Fruit fly (Drosophila melanogaster) whole organism, embryonic: ENCODE data around the gene CG2818.

Experiments
- Antp ChIP-seq: fragments of 200-800 bp; sonication (Bioruptor generic); optimal IDR thresholded peaks from 3 replicates; lab custom pipeline; 2016; ENCODE audit warnings: missing biosample characterization, missing genetic modification characterization
- Atf-2 ChIP-seq: fragments of 200-800 bp; sonication (Bioruptor generic); optimal IDR thresholded peaks from 2 replicates; lab custom pipeline; 2016; ENCODE audit warnings: missing biosample characterization, missing genetic modification characterization
- BtbVII ChIP-seq: fragments of 200-800 bp; sonication (Bioruptor generic); optimal IDR thresholded peaks from 3 replicates; lab custom pipeline; 2017; ENCODE audit warnings: missing biosample characterization, mild to moderate bottlenecking, missing genetic modification characterization
- CG10959 ChIP-seq: fragments of 200-800 bp; sonication (Bioruptor generic); IDR thresholded peaks from 2 replicates; pipeline ENCODE4 v1.3.6; 2022; ENCODE audit warnings: missing biosample characterization, missing genetic modification characterization
- CG10979 ChIP-seq: fragments of 200-800 bp; sonication (Bioruptor generic); optimal IDR thresholded peaks from 2 replicates; lab custom pipeline; 2018; ENCODE audit warnings: missing biosample characterization, mild to moderate bottlenecking, missing genetic modification characterization, moderate library complexity
- CG11398 ChIP-seq: fragments of 200-800 bp; sonication (Bioruptor generic); optimal IDR thresholded peaks from 2 replicates; lab custom pipeline; 2016; ENCODE audit warnings: missing biosample characterization, missing genetic modification characterization
- CG12236 ChIP-seq: fragments of 200-800 bp; sonication (Bioruptor generic); optimal IDR thresholded peaks from 2 replicates; lab custom pipeline; 2016; ENCODE audit warnings: missing biosample characterization, missing genetic modification characterization
- CG1233 ChIP-seq: fragments of 200-800 bp; sonication (Bioruptor generic); optimal IDR thresholded peaks from 4 replicates; lab custom pipeline; 2018; ENCODE audit warnings: missing biosample characterization, mild to moderate bottlenecking, missing genetic modification characterization
- CG12744 ChIP-seq: fragments of 200-800 bp; sonication (Bioruptor generic); optimal IDR thresholded peaks from 2 replicates; lab custom pipeline; 2016; ENCODE audit warnings: missing biosample characterization, missing genetic modification characterization
- CG13287 ChIP-seq: fragments of 200-800 bp; sonication (Bioruptor generic); IDR thresholded peaks from 2 replicates; pipeline ENCODE4 v1.3.6; 2022; ENCODE audit warnings: missing biosample characterization, missing genetic modification characterization; ENCODE audit not compliant: partially characterized antibody
- CG15269 ChIP-seq: fragments of 200-800 bp; sonication (Bioruptor generic); optimal IDR thresholded peaks from 2 replicates; lab custom pipeline; 2018; ENCODE audit warnings: missing biosample characterization, mild to moderate bottlenecking, missing genetic modification characterization, moderate library complexity
- CG1529 ChIP-seq: fragments of 200-800 bp; sonication (Bioruptor generic); optimal IDR thresholded peaks from 3 replicates; lab custom pipeline; 2018; ENCODE audit warnings: missing biosample characterization, missing genetic modification characterization
- CG16779 ChIP-seq: fragments of 200-800 bp; sonication (Bioruptor generic); IDR thresholded peaks from 2 replicates; pipeline ENCODE4 v1.3.6; 2022; ENCODE audit warnings: missing biosample characterization, missing genetic modification characterization
- CG17328 ChIP-seq: fragments of 200-800 bp; sonication (Bioruptor generic); IDR thresholded peaks from 2 replicates; pipeline ENCODE4 v1.3.6; 2022; ENCODE audit warnings: missing biosample characterization, missing genetic modification characterization
- CG2129 ChIP-seq: fragments of 200-800 bp; sonication (Bioruptor generic); IDR thresholded peaks from 2 replicates; pipeline ENCODE4 v1.3.6; 2022; ENCODE audit warnings: missing biosample characterization, missing genetic modification characterization; ENCODE audit not compliant: partially characterized antibody
- CG31388 ChIP-seq: fragments of 200-800 bp; sonication (Bioruptor generic); optimal IDR thresholded peaks from 2 replicates; lab custom pipeline; 2016; ENCODE audit warnings: missing biosample characterization, missing genetic modification characterization
- CG3407 ChIP-seq: fragments of 200-800 bp; sonication (Bioruptor generic); optimal IDR thresholded peaks from 2 replicates; lab custom pipeline; 2018; ENCODE audit warnings: missing biosample characterization, mild to moderate bottlenecking, missing genetic modification characterization
- CG4707 ChIP-seq: fragments of 200-800 bp; sonication (Bioruptor generic); optimal IDR thresholded peaks from 2 replicates; lab custom pipeline; 2018; ENCODE audit warnings: missing biosample characterization, mild to moderate bottlenecking, missing genetic modification characterization, moderate library complexity
- CG5245 ChIP-seq: fragments of 200-800 bp; sonication (Bioruptor generic); optimal IDR thresholded peaks from 3 replicates; lab custom pipeline; 2016; ENCODE audit warnings: missing biosample characterization, missing genetic modification characterization
- CG6254 ChIP-seq: fragments of 200-800 bp; sonication (Bioruptor generic); optimal IDR thresholded peaks from 3 replicates; lab custom pipeline; 2017; ENCODE audit warnings: mild to moderate bottlenecking, missing biosample characterization, missing genetic modification reagents, missing genetic modification characterization
- CG6654 ChIP-seq: fragments of 200-800 bp; sonication (Bioruptor generic); optimal IDR thresholded peaks from 2 replicates; lab custom pipeline; 2017; ENCODE audit warnings: missing biosample characterization, mild to moderate bottlenecking, missing genetic modification characterization
- CG6765 ChIP-seq: fragments of 200-800 bp; sonication (Bioruptor generic); optimal IDR thresholded peaks from 3 replicates; lab custom pipeline; 2017; ENCODE audit warnings: missing biosample characterization, mild to moderate bottlenecking, missing genetic modification characterization
- CG6813 ChIP-seq: fragments of 200-800 bp; sonication (Bioruptor generic); optimal IDR thresholded peaks from 2 replicates; lab custom pipeline; 2017; ENCODE audit warnings: missing biosample characterization, missing genetic modification characterization, mild to moderate bottlenecking, moderate library complexity, missing genetic modification reagents
- CG7786 ChIP-seq: fragments of 200-800 bp; sonication (Bioruptor generic); optimal IDR thresholded peaks from 2 replicates; lab custom pipeline; 2016; ENCODE audit warnings: missing biosample characterization, missing genetic modification characterization
- CG8478 ChIP-seq: fragments of >200 bp; optimal IDR thresholded peaks from 2 replicates; lab custom pipeline; 2018
- CG9932 ChIP-seq: fragments of 200-800 bp; sonication (Bioruptor generic); IDR thresholded peaks from 2 replicates; pipeline ENCODE4 v1.3.6; 2022; ENCODE audit warnings: missing biosample characterization, missing genetic modification characterization
- CTCF ChIP-seq: fragments of 200-800 bp; sonication (Bioruptor generic); optimal IDR thresholded peaks from 2 replicates; lab custom pipeline; 2017; ENCODE audit warnings: missing biosample characterization, mild to moderate bottlenecking, missing genetic modification characterization, moderate library complexity
- Dref ChIP-seq: fragments of 200-800 bp; sonication (Bioruptor generic); IDR thresholded peaks from 2 replicates; pipeline ENCODE4 v1.3.6; 2022; ENCODE audit warnings: missing biosample characterization, missing genetic modification characterization
- H2.0 ChIP-seq: fragments of 200-800 bp; sonication (Bioruptor generic); IDR thresholded peaks from 2 replicates; pipeline ENCODE4 v1.3.6; 2022; ENCODE audit warnings: missing biosample characterization, missing genetic modification characterization
- Hand ChIP-seq: fragments of 200-800 bp; sonication (Bioruptor generic); optimal IDR thresholded peaks from 2 replicates; lab custom pipeline; 2017; ENCODE audit warnings: mild to moderate bottlenecking, missing biosample characterization, missing genetic modification reagents, missing genetic modification characterization
- Hr51 ChIP-seq, 2 experiments: fragments of 200-800 bp; sonication (Bioruptor generic); optimal IDR thresholded peaks; 2 replicates in 1 of 2; 3 replicates in 1 of 2; lab custom pipeline; 2016 to 2018; ENCODE audit warnings: missing biosample characterization in 2 of 2, missing genetic modification characterization in 2 of 2, mild to moderate bottlenecking in 1 of 2, moderate library complexity in 1 of 2
- Hr78 ChIP-seq, 2 experiments: fragments of 200-800 bp in 1 of 2; fragments of >200 bp in 1 of 2; sonication (Bioruptor generic) in 1 of 2; optimal IDR thresholded peaks; 2 replicates each; lab custom pipeline; 2017 to 2019; ENCODE audit warnings: missing biosample characterization in 2 of 2, missing genetic modification characterization in 2 of 2, mild to moderate bottlenecking in 1 of 2, moderate library complexity in 1 of 2
- NK7.1 ChIP-seq: fragments of 200-800 bp; sonication (Bioruptor generic); optimal IDR thresholded peaks from 3 replicates; lab custom pipeline; 2016; ENCODE audit warnings: missing biosample characterization, missing genetic modification characterization
- Neu2 ChIP-seq: fragments of 200-800 bp; sonication (Bioruptor generic); optimal IDR thresholded peaks from 3 replicates; lab custom pipeline; 2016; ENCODE audit warnings: missing biosample characterization, missing genetic modification characterization, borderline replicate concordance
- Six4 ChIP-seq: fragments of 200-800 bp; sonication (Bioruptor generic); optimal IDR thresholded peaks from 2 replicates; lab custom pipeline; 2016; ENCODE audit warnings: missing biosample characterization, missing genetic modification characterization
- Spps ChIP-seq: fragments of 200-800 bp; sonication (Bioruptor generic); optimal IDR thresholded peaks from 2 replicates; lab custom pipeline; 2018; ENCODE audit warnings: missing biosample characterization, mild to moderate bottlenecking, missing genetic modification characterization
- Trl ChIP-seq, 3 experiments: fragments of >200 bp in 2 of 3; fragments of 200-800 bp in 1 of 3; sonication (Bioruptor generic) in 1 of 3; optimal IDR thresholded peaks; 2 replicates in 1 of 3; 3 replicates in 2 of 3; lab custom pipeline; 2016 to 2017; ENCODE audit warnings: missing biosample characterization in 1 of 3, missing genetic modification characterization in 1 of 3
- ap ChIP-seq: fragments of 200-800 bp; sonication (Bioruptor generic); IDR thresholded peaks from 2 replicates; pipeline ENCODE4 v1.3.6; 2022; ENCODE audit warnings: missing biosample characterization, missing genetic modification characterization
- ase ChIP-seq: fragments of 200-800 bp; sonication (Bioruptor generic); IDR thresholded peaks from 3 replicates; pipeline ENCODE4 v1.3.6; 2022; ENCODE audit warnings: missing biosample characterization, missing genetic modification characterization
- danr ChIP-seq: fragments of 200-800 bp; sonication (Bioruptor generic); IDR thresholded peaks from 2 replicates; pipeline ENCODE4 v1.3.6; 2022; ENCODE audit warnings: missing biosample characterization, missing genetic modification characterization
- disco-r ChIP-seq: fragments of 200-800 bp; sonication (Bioruptor generic); optimal IDR thresholded peaks from 2 replicates; lab custom pipeline; 2016; ENCODE audit warnings: missing biosample characterization, missing genetic modification characterization
- emc ChIP-seq: fragments of 200-800 bp; sonication (Bioruptor generic); optimal IDR thresholded peaks from 2 replicates; lab custom pipeline; 2016; ENCODE audit warnings: missing biosample characterization, missing genetic modification characterization
- esg ChIP-seq: fragments of 200-800 bp; sonication (Bioruptor generic); conservative IDR thresholded peaks from 2 replicates; pipeline ENCODE4 v1.3.6; 2022; ENCODE audit warnings: missing biosample characterization, missing genetic modification characterization
- fd64A ChIP-seq: fragments of 200-800 bp; sonication (Bioruptor generic); optimal IDR thresholded peaks from 3 replicates; lab custom pipeline; 2018; ENCODE audit warnings: missing biosample characterization, mild to moderate bottlenecking, missing genetic modification characterization
- grau ChIP-seq: fragments of 200-800 bp; optimal IDR thresholded peaks from 3 replicates; lab custom pipeline; 2019; ENCODE audit warnings: missing biosample characterization, mild to moderate bottlenecking, missing genetic modification characterization, moderate library complexity
- row ChIP-seq: fragments of 200-800 bp; sonication (Bioruptor generic); IDR thresholded peaks from 3 replicates; pipeline ENCODE4 v1.3.6; 2022; ENCODE audit warnings: missing biosample characterization, missing genetic modification characterization
- schlank ChIP-seq: fragments of 200-800 bp; sonication (Bioruptor generic); optimal IDR thresholded peaks from 2 replicates; lab custom pipeline; 2018; ENCODE audit warnings: missing biosample characterization, mild to moderate bottlenecking, missing genetic modification characterization
- sima ChIP-seq: fragments of 200-800 bp; sonication (Bioruptor generic); optimal IDR thresholded peaks from 2 replicates; lab custom pipeline; 2016; ENCODE audit warnings: missing biosample characterization, missing genetic modification characterization
- sisA ChIP-seq: fragments of 200-800 bp; sonication (Bioruptor generic); IDR thresholded peaks from 2 replicates; pipeline ENCODE4 v1.3.6; 2022; ENCODE audit warnings: missing biosample characterization, missing genetic modification characterization
- toy ChIP-seq: fragments of 200-800 bp; sonication (Bioruptor generic); IDR thresholded peaks from 2 replicates; pipeline ENCODE4 v1.3.6; 2022; ENCODE audit warnings: missing biosample characterization, missing genetic modification characterization
- zen2 ChIP-seq: fragments of 200-800 bp; sonication (Bioruptor generic); IDR thresholded peaks from 3 replicates; pipeline ENCODE4 v1.3.6; 2022; ENCODE audit warnings: missing biosample characterization, missing genetic modification characterization; ENCODE audit not compliant: partially characterized antibody

Gene CG2818

dm6 chr2L:3703260-3703659, 9.9 kb upstream of the CG2818 start, which contains the start of gene CG2816:
CG2816 (plus strand) TSS chr2L:3703659.
- TF ChIP-seq Six4 (no peak), CG16779 (GFP tag; lab: Robert Waterston, UW) (no peak), danr (GFP tag; lab: Robert Waterston, UW) (no peak), CG12236 (GFP tag; lab: Kevin White, UChicago) (no peak), BtbVII (GFP tag; lab: Kevin White, UChicago) (peak; percentile 33), CG10959 (GFP tag; lab: Robert Waterston, UW) (no peak), grau (tag; lab: Kevin White, UChicago) (peak; percentile 58), row (GFP tag; lab: Robert Waterston, UW) (peak; percentile 84), CTCF (GFP tag; lab: Kevin White, UChicago) (no peak), esg (GFP tag; lab: Robert Waterston, UW) (peak; percentile 67), CG15269 (peak; percentile 79), schlank (peak; percentile 68), CG6654 (GFP tag; lab: Kevin White, UChicago) (no peak), H2.0 (GFP tag; lab: Robert Waterston, UW) (peak; percentile 76), Neu2 (GFP tag; lab: Kevin White, UChicago) (no peak), CG1233 (GFP tag; lab: Kevin White, UChicago) (no peak), CG4707 (GFP tag; lab: Kevin White, UChicago) (no peak), ase (peak; percentile 71; the same call in 2 of the 3 replicates), CG2129 (GFP tag; lab: Robert Waterston, UW) (no peak), sisA (GFP tag; lab: Robert Waterston, UW) (no peak), CG13287 (GFP tag; lab: Robert Waterston, UW) (no peak), CG17328 (0 out of 2 replicates have a peak, but pooled peaks have one; percentile 22), CG6765 (GFP tag; lab: Kevin White, UChicago) (no peak), CG8478 (lab: Kevin White, UChicago) (no peak), Hr78 (GFP tag; optimal IDR thresholded peaks at IDR 0.05; lab: Kevin White, UChicago) (no peak), CG10979 (tag; lab: Kevin White, UChicago) (no peak), emc (GFP tag; lab: Kevin White, UChicago) (no peak), Trl (optimal IDR thresholded peaks at IDR 0.05; lab: Kevin White, UChicago) (no peak), Trl (GFP tag; optimal IDR thresholded peaks at IDR 0.05; lab: Kevin White, UChicago) (peak; percentile 26), CG11398 (GFP tag; lab: Kevin White, UChicago) (no peak), Atf-2 (GFP tag; lab: Kevin White, UChicago) (peak; percentile 63), CG1529 (no peak), CG6813 (GFP tag; lab: Kevin White, UChicago) (no peak), Hr51 (GFP tag; optimal IDR thresholded peaks at IDR 0.05; lab: Kevin White, UChicago) (peak; percentile 60 to 68), CG7786 (GFP tag; lab: Kevin White, UChicago) (peak; percentile 89), disco-r (GFP tag; lab: Kevin White, UChicago) (no peak), CG3407 (GFP tag; lab: Kevin White, UChicago) (no peak), Antp (GFP tag; lab: Kevin White, UChicago) (peak; percentile 32), NK7.1 (GFP tag; lab: Kevin White, UChicago) (peak; percentile 18), CG6254 (GFP tag; lab: Kevin White, UChicago) (no peak), sima (GFP tag; lab: Kevin White, UChicago) (no peak), zen2 (no peak), CG12744 (GFP tag; lab: Kevin White, UChicago) (peak; percentile 24), Spps (tag; lab: Kevin White, UChicago) (no peak), toy (GFP tag; lab: Robert Waterston, UW) (no peak), CG31388 (GFP tag; lab: Kevin White, UChicago) (no peak), CG9932 (GFP tag; lab: Robert Waterston, UW) (peak; percentile 98), Dref (GFP tag; lab: Robert Waterston, UW) (0 out of 2 replicates have a peak, but pooled peaks have one; percentile 25), Hand (GFP tag; lab: Kevin White, UChicago) (no peak), ap (peak; percentile 69), CG5245 (GFP tag; lab: Kevin White, UChicago) (no peak), fd64A (GFP tag; lab: Kevin White, UChicago) (no peak)
